Comparison of ENCODE assay signal across 1 fruit fly cellular context in the genomic region with DNA sequence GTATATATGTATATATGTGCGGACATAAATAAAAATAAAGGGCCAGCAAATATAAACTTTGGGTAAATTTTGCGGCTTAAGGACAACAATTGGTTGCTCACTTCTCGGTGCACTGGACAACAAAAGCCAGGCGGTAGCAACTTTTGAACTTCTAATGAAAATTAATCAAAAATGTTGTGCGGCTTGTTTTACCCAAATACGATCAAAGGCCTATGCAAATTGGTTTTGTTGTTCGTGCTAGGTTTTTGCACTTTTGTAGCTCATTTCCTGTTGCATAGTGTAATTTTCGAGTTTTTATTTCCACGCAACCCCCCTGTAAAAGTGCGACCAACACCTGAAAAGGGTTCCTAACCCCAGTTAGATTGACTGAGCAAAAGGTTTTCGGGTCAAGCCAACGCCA.
TF ChIP-seq lines count a peak whose summit lies in the region.

No protein-coding gene starts in this region.

TF ChIP-seq in whole organism, embryonic, 481 proteins besides CTCF, POLR2A, EP300 and RAD21 (continued from another document):
- TF ChIP-seq CG15514 (GFP tag; optimal IDR thresholded peaks at IDR 0.05; lab: Kevin White, UChicago): peak; percentile 23
- TF ChIP-seq lab (GFP tag; optimal IDR thresholded peaks at IDR 0.05; lab: Kevin White, UChicago): peak; percentile 69
- peak; percentile 80 for TF ChIP-seq CG18599 (GFP tag; optimal IDR thresholded peaks at IDR 0.05; lab: Kevin White, UChicago)
- peak; percentile 68 for TF ChIP-seq Rfx (GFP tag; IDR thresholded peaks at IDR 0.05; lab: Robert Waterston, UW)
- TF ChIP-seq Dll (GFP tag; IDR thresholded peaks at IDR 0.05; lab: Robert Waterston, UW; ENCODE audit: partially characterized antibody): no peak
- TF ChIP-seq Poxn (GFP tag; IDR thresholded peaks at IDR 0.05; lab: Robert Waterston, UW): 0 out of 2 replicates have a peak, but pooled peaks have one; percentile 18
- peak; percentile 11 for TF ChIP-seq CG9817 (tag; optimal IDR thresholded peaks at IDR 0.05; lab: Kevin White, UChicago)
- TF ChIP-seq CG9215 (GFP tag; IDR thresholded peaks at IDR 0.05; lab: Robert Waterston, UW): peak; percentile 28; the same call in 1 of the 2 replicates
- peak; percentile 40 for TF ChIP-seq CG11504 (tag; optimal IDR thresholded peaks at IDR 0.05; lab: Kevin White, UChicago)
- peak; percentile 30 for TF ChIP-seq fd3F (GFP tag; optimal IDR thresholded peaks at IDR 0.05; lab: Kevin White, UChicago)
- peak; percentile 36 for TF ChIP-seq CG10147 (GFP tag; optimal IDR thresholded peaks at IDR 0.05; lab: Kevin White, UChicago)
- TF ChIP-seq CG3163 (GFP tag; optimal IDR thresholded peaks at IDR 0.05; lab: Kevin White, UChicago): no peak
- TF ChIP-seq chm (GFP tag; IDR thresholded peaks at IDR 0.05; lab: Robert Waterston, UW): peak; percentile 31; the same call in 1 of the 2 replicates
- TF ChIP-seq mam (GFP tag; optimal IDR thresholded peaks at IDR 0.05; lab: Kevin White, UChicago): peak; percentile 6
- 0 out of 3 replicates have a peak, but pooled peaks have one; percentile 36 for TF ChIP-seq CG11456 (GFP tag; IDR thresholded peaks at IDR 0.05; lab: Robert Waterston, UW)
- no peak for TF ChIP-seq cg (GFP tag; optimal IDR thresholded peaks at IDR 0.05; lab: Kevin White, UChicago)
- TF ChIP-seq Meics (GFP tag; optimal IDR thresholded peaks at IDR 0.05; lab: Kevin White, UChicago): peak; percentile 56
- no peak for TF ChIP-seq Dad (GFP tag; optimal IDR thresholded peaks at IDR 0.05; lab: Kevin White, UChicago)
- peak; percentile 37 for TF ChIP-seq Sox102F (GFP tag; optimal IDR thresholded peaks at IDR 0.05; lab: Kevin White, UChicago)
- TF ChIP-seq CG2199 (GFP tag; IDR thresholded peaks at IDR 0.05; lab: Robert Waterston, UW): no peak
- peak; percentile 22 for TF ChIP-seq CG18619 (GFP tag; optimal IDR thresholded peaks at IDR 0.05; lab: Kevin White, UChicago)
- no peak for TF ChIP-seq Optix (GFP tag; IDR thresholded peaks at IDR 0.05; lab: Robert Waterston, UW)
- TF ChIP-seq pan (optimal IDR thresholded peaks at IDR 0.05; lab: Kevin White, UChicago): no peak
- peak in 1 of 2 experiments; percentile 36 for TF ChIP-seq pan (GFP tag; optimal IDR thresholded peaks at IDR 0.05 in 1 of 2, IDR thresholded peaks at IDR 0.05 in 1 of 2)
- TF ChIP-seq Ptx1 (GFP tag; IDR thresholded peaks at IDR 0.05; lab: Robert Waterston, UW): peak; percentile 26; the same call in 1 of the 2 replicates
- TF ChIP-seq CG14441 (GFP tag; IDR thresholded peaks at IDR 0.05; lab: Robert Waterston, UW): peak; percentile 49; the same call in 1 of the 2 replicates
- peak; percentile 12 for TF ChIP-seq CG1603 (tag; optimal IDR thresholded peaks at IDR 0.05; lab: Kevin White, UChicago)
- TF ChIP-seq CG7839 (tag; optimal IDR thresholded peaks at IDR 0.05; lab: Kevin White, UChicago): peak; percentile 40
- TF ChIP-seq CG13424 (tag; optimal IDR thresholded peaks at IDR 0.05; lab: Kevin White, UChicago): peak; percentile 25
- 0 out of 2 replicates have a peak, but pooled peaks have one; percentile 16 for TF ChIP-seq H2.0 (GFP tag; IDR thresholded peaks at IDR 0.05; lab: Robert Waterston, UW)
- TF ChIP-seq Pdp1 (GFP tag; optimal IDR thresholded peaks at IDR 0.05; lab: Kevin White, UChicago): no peak
- TF ChIP-seq gro (GFP tag; optimal IDR thresholded peaks at IDR 0.05; lab: Kevin White, UChicago): peak; percentile 10
- 0 out of 2 replicates have a peak, but pooled peaks have one; percentile 29 for TF ChIP-seq GATAe (GFP tag; conservative IDR thresholded peaks at IDR 0.05; lab: Robert Waterston, UW)
- peak; percentile 7 for TF ChIP-seq org-1 (GFP tag; optimal IDR thresholded peaks at IDR 0.05; lab: Kevin White, UChicago)
- TF ChIP-seq NFAT (GFP tag; IDR thresholded peaks at IDR 0.05; lab: Robert Waterston, UW): 0 out of 2 replicates have a peak, but pooled peaks have one; percentile 13
- TF ChIP-seq schlank (tag; optimal IDR thresholded peaks at IDR 0.05; lab: Kevin White, UChicago): peak; percentile 15
- TF ChIP-seq Asciz (GFP tag; optimal IDR thresholded peaks at IDR 0.05; lab: Kevin White, UChicago): peak; percentile 3
- no peak for TF ChIP-seq CG5953 (GFP tag; IDR thresholded peaks at IDR 0.05; lab: Robert Waterston, UW)
- peak; percentile 43 for TF ChIP-seq gem (tag; optimal IDR thresholded peaks at IDR 0.05; lab: Kevin White, UChicago)
- peak; percentile 15 for TF ChIP-seq scrt (GFP tag; optimal IDR thresholded peaks at IDR 0.05; lab: Kevin White, UChicago)
- no peak for TF ChIP-seq pnt (GFP tag; optimal IDR thresholded peaks at IDR 0.05; lab: Kevin White, UChicago)
- peak; percentile 83 for TF ChIP-seq Med (GFP tag; lab: Kevin White, UChicago)
- peak; percentile 51 for TF ChIP-seq lilli (GFP tag; optimal IDR thresholded peaks at IDR 0.05; lab: Kevin White, UChicago)
- peak; percentile 35; the same call in 1 of the 2 replicates for TF ChIP-seq lmd (GFP tag; IDR thresholded peaks at IDR 0.05; lab: Robert Waterston, UW)
- TF ChIP-seq caup (GFP tag; optimal IDR thresholded peaks at IDR 0.05; lab: Kevin White, UChicago; ENCODE audit: severe bottlenecking): peak; percentile 33
- no peak for TF ChIP-seq CG4707 (GFP tag; optimal IDR thresholded peaks at IDR 0.05; lab: Kevin White, UChicago)
- TF ChIP-seq CG4282 (GFP tag; optimal IDR thresholded peaks at IDR 0.05; lab: Kevin White, UChicago): no peak
- TF ChIP-seq Hr51 (GFP tag; optimal IDR thresholded peaks at IDR 0.05; lab: Kevin White, UChicago): peak in 1 of 2 experiments; percentile 38
- peak; percentile 13 for TF ChIP-seq Dek (tag; optimal IDR thresholded peaks at IDR 0.05; lab: Kevin White, UChicago)
- peak; percentile 14 for TF ChIP-seq Oli (tag; optimal IDR thresholded peaks at IDR 0.05; lab: Kevin White, UChicago)
- no peak for TF ChIP-seq ro (GFP tag; IDR thresholded peaks at IDR 0.05; lab: Robert Waterston, UW)
- 0 out of 2 replicates have a peak, but pooled peaks have one; percentile 19 for TF ChIP-seq Atf6 (GFP tag; IDR thresholded peaks at IDR 0.05; lab: Robert Waterston, UW)
- peak; percentile 45; the same call in 1 of the 2 replicates for TF ChIP-seq Awh (GFP tag; IDR thresholded peaks at IDR 0.05; lab: Robert Waterston, UW)
- TF ChIP-seq PHDP (tag; optimal IDR thresholded peaks at IDR 0.05; lab: Kevin White, UChicago): peak; percentile 37
- peak; percentile 33 for TF ChIP-seq Fer3 (tag; optimal IDR thresholded peaks at IDR 0.05; lab: Kevin White, UChicago)
- TF ChIP-seq CG16779 (GFP tag; IDR thresholded peaks at IDR 0.05; lab: Robert Waterston, UW): no peak
- peak; percentile 34; the same call in 1 of the 2 replicates for TF ChIP-seq CG17328 (GFP tag; IDR thresholded peaks at IDR 0.05; lab: Robert Waterston, UW)
- peak; percentile 21 for TF ChIP-seq dmrt99B (tag; optimal IDR thresholded peaks at IDR 0.05; lab: Kevin White, UChicago)
- TF ChIP-seq zfh2 (GFP tag; optimal IDR thresholded peaks at IDR 0.05; lab: Kevin White, UChicago): peak; percentile 7
- TF ChIP-seq CG11696 (GFP tag; IDR thresholded peaks at IDR 0.05; lab: Robert Waterston, UW): no peak
- TF ChIP-seq bbx (GFP tag; IDR thresholded peaks at IDR 0.05; lab: Robert Waterston, UW; ENCODE audit: partially characterized antibody): no peak
- 0 out of 4 replicates have a peak, but pooled peaks have one; percentile 14 for TF ChIP-seq Gug (GFP tag; IDR thresholded peaks at IDR 0.05; lab: Robert Waterston, UW)
- TF ChIP-seq CG3281 (GFP tag; optimal IDR thresholded peaks at IDR 0.05; lab: Kevin White, UChicago): peak; percentile 36
- TF ChIP-seq en (GFP tag; optimal IDR thresholded peaks at IDR 0.05; lab: Kevin White, UChicago): no peak
- 0 out of 2 replicates have a peak, but pooled peaks have one; percentile 13 for TF ChIP-seq seq (GFP tag; IDR thresholded peaks at IDR 0.05; lab: Robert Waterston, UW)
- peak; percentile 43 for TF ChIP-seq Hmr (GFP tag; optimal IDR thresholded peaks at IDR 0.05; lab: Kevin White, UChicago)
- no peak for TF ChIP-seq prd (optimal IDR thresholded peaks at IDR 0.05; lab: Kevin White, UChicago)
- TF ChIP-seq prd (GFP tag; IDR thresholded peaks at IDR 0.05; lab: Robert Waterston, UW): peak; percentile 55; the same call in 1 of the 3 replicates
